ENCODE assay signal across 2 fruit fly cellular contexts in the genomic region with DNA sequence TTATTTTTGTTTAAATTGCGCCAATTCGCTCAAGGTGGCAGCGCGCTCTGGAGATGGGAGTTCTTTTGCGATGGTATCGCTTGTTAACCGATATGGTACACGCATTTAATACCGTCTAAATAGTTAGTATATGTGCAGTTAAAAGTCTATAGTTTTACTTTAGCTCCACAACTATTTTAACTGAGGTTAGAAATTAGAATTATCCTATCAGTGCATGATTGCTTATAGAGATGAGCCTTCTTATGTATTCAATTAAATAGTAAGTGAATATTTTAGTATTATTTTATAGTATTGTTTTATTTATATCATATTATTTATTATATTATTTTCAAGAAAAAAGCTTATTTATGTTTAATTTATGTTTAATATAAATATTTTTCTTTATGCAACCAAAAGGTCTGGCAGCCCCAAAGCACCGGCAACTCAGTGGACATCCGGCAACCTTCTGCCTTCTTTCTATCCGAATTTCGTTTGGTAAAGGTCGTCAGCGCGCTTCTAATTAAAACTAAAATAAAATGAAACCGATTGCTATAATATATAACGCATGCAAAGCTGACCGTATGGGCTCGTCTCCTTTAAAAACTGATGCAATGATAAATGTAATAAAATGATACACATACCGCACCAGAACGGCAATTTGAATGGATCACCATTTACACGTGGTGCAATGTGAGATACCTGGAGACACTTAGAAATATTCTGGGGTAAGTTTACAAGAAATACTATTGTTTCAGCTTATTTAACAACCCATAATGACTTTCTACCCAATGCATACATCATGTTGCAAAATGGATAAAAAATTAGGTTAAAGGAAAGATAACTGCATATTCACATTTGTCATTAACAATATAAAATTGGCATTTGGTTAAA.
A peak's percentile ranks its signal among the peaks of the same experiment; 100 is the strongest.
TF ChIP-seq lines count a peak whose summit lies in the region.

A gene (minus strand): TSS at position 52 of the 870 bp plus-strand sequence.

TF ChIP-seq in whole organism, embryonic, 481 proteins besides CTCF, POLR2A, EP300 and RAD21 (continued from another document and continues in another):
- TF ChIP-seq danr (GFP tag; IDR thresholded peaks at IDR 0.05; lab: Robert Waterston, UW) (peak; percentile 41; the same call in 1 of the 2 replicates), CG1233 (GFP tag; optimal IDR thresholded peaks at IDR 0.05; lab: Kevin White, UChicago) (peak; percentile 55), CG16863 (GFP tag; optimal IDR thresholded peaks at IDR 0.05; lab: Kevin White, UChicago) (no peak), CG14667 (GFP tag; IDR thresholded peaks at IDR 0.05; lab: Robert Waterston, UW) (peak; percentile 60), lola (GFP tag; optimal IDR thresholded peaks at IDR 0.05; lab: Kevin White, UChicago) (peak in 1 of 3 experiments; percentile 75), cato (GFP tag; optimal IDR thresholded peaks at IDR 0.05; lab: Kevin White, UChicago; ENCODE audit: borderline replicate concordance) (peak; percentile 27), Ravus (GFP tag; IDR thresholded peaks at IDR 0.05; lab: Robert Waterston, UW) (peak; percentile 5; the same call in 1 of the 2 replicates), Awh (GFP tag; IDR thresholded peaks at IDR 0.05; lab: Robert Waterston, UW) (no peak), gt (GFP tag; IDR thresholded peaks at IDR 0.05; lab: Robert Waterston, UW) (no peak), CG1647 (GFP tag; optimal IDR thresholded peaks at IDR 0.05; lab: Kevin White, UChicago) (peak; percentile 25), crp (GFP tag; optimal IDR thresholded peaks at IDR 0.05; lab: Kevin White, UChicago) (peak in 1 of 2 experiments; percentile 3), CG15601 (tag; optimal IDR thresholded peaks at IDR 0.05; lab: Kevin White, UChicago) (peak; percentile 65), Side (GFP tag; optimal IDR thresholded peaks at IDR 0.05; lab: Kevin White, UChicago) (no peak), CG14965 (GFP tag; optimal IDR thresholded peaks at IDR 0.05; lab: Kevin White, UChicago; ENCODE audit: borderline replicate concordance) (no peak), zf30C (GFP tag; optimal IDR thresholded peaks at IDR 0.05; lab: Kevin White, UChicago) (peak; percentile 86), cwo (GFP tag; optimal IDR thresholded peaks at IDR 0.05; lab: Kevin White, UChicago) (peak; percentile 41), CG5180 (GFP tag; optimal IDR thresholded peaks at IDR 0.05; lab: Kevin White, UChicago) (no peak), CG13287 (GFP tag; IDR thresholded peaks at IDR 0.05; lab: Robert Waterston, UW; ENCODE audit: partially characterized antibody) (peak; percentile 79), CG2712 (tag; optimal IDR thresholded peaks at IDR 0.05; lab: Kevin White, UChicago) (peak; percentile 85), CG11560 (tag; IDR thresholded peaks at IDR 0.05; lab: Robert Waterston, UW) (peak; percentile 56; the same call in 1 of the 3 replicates), HLHmδ (GFP tag; optimal IDR thresholded peaks at IDR 0.05; lab: Kevin White, UChicago) (no peak), Optix (GFP tag; IDR thresholded peaks at IDR 0.05; lab: Robert Waterston, UW) (no peak), Drgx (GFP tag; IDR thresholded peaks at IDR 0.05; lab: Robert Waterston, UW) (0 out of 2 replicates have a peak, but pooled peaks have one; percentile 28), CG3407 (GFP tag; optimal IDR thresholded peaks at IDR 0.05; lab: Kevin White, UChicago) (no peak), stwl (tag; optimal IDR thresholded peaks at IDR 0.05; lab: Kevin White, UChicago) (peak; percentile 50), Ada2b (GFP tag; IDR thresholded peaks at IDR 0.05; lab: Robert Waterston, UW) (peak; percentile 62), Xrp1 (GFP tag; IDR thresholded peaks at IDR 0.05; lab: Robert Waterston, UW) (peak; percentile 67), amos (GFP tag; IDR thresholded peaks at IDR 0.05; lab: Robert Waterston, UW; ENCODE audit: partially characterized antibody) (peak; percentile 88), CG17802 (tag; optimal IDR thresholded peaks at IDR 0.05; lab: Kevin White, UChicago) (peak; percentile 1), slbo (GFP tag; IDR thresholded peaks at IDR 0.05; lab: Robert Waterston, UW) (peak; percentile 63), CG6854 (GFP tag; optimal IDR thresholded peaks at IDR 0.05; lab: Kevin White, UChicago) (no peak), Vsx1 (GFP tag; optimal IDR thresholded peaks at IDR 0.05; lab: Kevin White, UChicago) (peak; percentile 23), toy (GFP tag; IDR thresholded peaks at IDR 0.05; lab: Robert Waterston, UW) (no peak), al (GFP tag; IDR thresholded peaks at IDR 0.05; lab: Robert Waterston, UW) (0 out of 2 replicates have a peak, but pooled peaks have one; percentile 11), fd96Cb (tag; optimal IDR thresholded peaks at IDR 0.05; lab: Kevin White, UChicago) (peak; percentile 76), Sin3A (optimal IDR thresholded peaks at IDR 0.05; lab: Kevin White, UChicago) (peak; percentile 58), zen (tag; optimal IDR thresholded peaks at IDR 0.05; lab: Kevin White, UChicago) (peak; percentile 60), CG2678 (tag; optimal IDR thresholded peaks at IDR 0.05; lab: Kevin White, UChicago) (peak; percentile 75), org-1 (GFP tag; optimal IDR thresholded peaks at IDR 0.05; lab: Kevin White, UChicago) (no peak), CG4282 (GFP tag; optimal IDR thresholded peaks at IDR 0.05; lab: Kevin White, UChicago) (no peak), Jarid2 (GFP tag; optimal IDR thresholded peaks at IDR 0.05; lab: Kevin White, UChicago) (peak; percentile 25), CG11456 (GFP tag; IDR thresholded peaks at IDR 0.05; lab: Robert Waterston, UW) (peak; percentile 57; the same call in 1 of the 3 replicates), CG4730 (GFP tag; IDR thresholded peaks at IDR 0.05; lab: Robert Waterston, UW) (peak; percentile 54), jigr1 (GFP tag; IDR thresholded peaks at IDR 0.05; lab: Robert Waterston, UW) (no peak), CG10321 (GFP tag; IDR thresholded peaks at IDR 0.05; lab: Robert Waterston, UW) (no peak), Max (GFP tag; optimal IDR thresholded peaks at IDR 0.05; lab: Kevin White, UChicago) (peak; percentile 45), gce (GFP tag; IDR thresholded peaks at IDR 0.05; lab: Robert Waterston, UW) (no peak), lbe (GFP tag; optimal IDR thresholded peaks at IDR 0.05; lab: Kevin White, UChicago) (peak; percentile 1), Opbp (GFP tag; IDR thresholded peaks at IDR 0.05; lab: Robert Waterston, UW; ENCODE audit: partially characterized antibody) (peak; percentile 82), CG10979 (tag; optimal IDR thresholded peaks at IDR 0.05; lab: Kevin White, UChicago) (peak; percentile 59), ci (GFP tag; IDR thresholded peaks at IDR 0.05; lab: Robert Waterston, UW) (no peak), Six4 (GFP tag; optimal IDR thresholded peaks at IDR 0.05; lab: Kevin White, UChicago) (peak; percentile 43), CG17385 (GFP tag; optimal IDR thresholded peaks at IDR 0.05; lab: Kevin White, UChicago) (peak; percentile 36), H2.0 (GFP tag; IDR thresholded peaks at IDR 0.05; lab: Robert Waterston, UW) (peak; percentile 46; the same call in 1 of the 2 replicates), ttk (GFP tag; IDR thresholded peaks at IDR 0.05; lab: Robert Waterston, UW) (peak; percentile 59; the same call in 1 of the 2 replicates), bigmax (GFP tag; optimal IDR thresholded peaks at IDR 0.05; lab: Kevin White, UChicago) (peak; percentile 63), cad (GFP tag; optimal IDR thresholded peaks at IDR 0.05; lab: Kevin White, UChicago) (no peak), slp2 (GFP tag; optimal IDR thresholded peaks at IDR 0.05; lab: Kevin White, UChicago) (no peak)

TF ChIP-seq in whole organism, prepupa, 60 proteins besides CTCF, POLR2A, EP300 and RAD21 (continued from another document):
- TF ChIP-seq dsx (GFP tag; optimal IDR thresholded peaks at IDR 0.05; lab: Kevin White, UChicago; ENCODE audit: poor library complexity, severe bottlenecking) (no peak), CG9139 (GFP tag; optimal IDR thresholded peaks at IDR 0.05; lab: Kevin White, UChicago) (no peak), CG3032 (tag; optimal IDR thresholded peaks at IDR 0.05; lab: Kevin White, UChicago) (peak; percentile 79), CG8632 (GFP tag; optimal IDR thresholded peaks at IDR 0.05; lab: Kevin White, UChicago) (peak; percentile 33), CG15336 (GFP tag; IDR thresholded peaks at IDR 0.05; lab: Robert Waterston, UW) (0 out of 2 replicates have a peak, but pooled peaks have one; percentile 21), OdsH (GFP tag; optimal IDR thresholded peaks at IDR 0.05; lab: Kevin White, UChicago) (peak; percentile 53), Gug (GFP tag; IDR thresholded peaks at IDR 0.05; lab: Robert Waterston, UW) (peak; percentile 65), net (GFP tag; optimal IDR thresholded peaks at IDR 0.05; lab: Kevin White, UChicago) (no peak), CG16779 (tag; optimal IDR thresholded peaks at IDR 0.05; lab: Kevin White, UChicago) (no peak), Hr39 (GFP tag; optimal IDR thresholded peaks at IDR 0.05; lab: Kevin White, UChicago) (peak; percentile 48), CG11294 (GFP tag; IDR thresholded peaks at IDR 0.05; lab: Robert Waterston, UW) (peak; percentile 48; the same call in 1 of the 2 replicates), Eip78C (GFP tag; lab: Kevin White, UChicago) (no peak)
